Worm (Caenorhabditis elegans): ENCODE data around the gene M01B2.12.

Gene M01B2.12

DNA sequence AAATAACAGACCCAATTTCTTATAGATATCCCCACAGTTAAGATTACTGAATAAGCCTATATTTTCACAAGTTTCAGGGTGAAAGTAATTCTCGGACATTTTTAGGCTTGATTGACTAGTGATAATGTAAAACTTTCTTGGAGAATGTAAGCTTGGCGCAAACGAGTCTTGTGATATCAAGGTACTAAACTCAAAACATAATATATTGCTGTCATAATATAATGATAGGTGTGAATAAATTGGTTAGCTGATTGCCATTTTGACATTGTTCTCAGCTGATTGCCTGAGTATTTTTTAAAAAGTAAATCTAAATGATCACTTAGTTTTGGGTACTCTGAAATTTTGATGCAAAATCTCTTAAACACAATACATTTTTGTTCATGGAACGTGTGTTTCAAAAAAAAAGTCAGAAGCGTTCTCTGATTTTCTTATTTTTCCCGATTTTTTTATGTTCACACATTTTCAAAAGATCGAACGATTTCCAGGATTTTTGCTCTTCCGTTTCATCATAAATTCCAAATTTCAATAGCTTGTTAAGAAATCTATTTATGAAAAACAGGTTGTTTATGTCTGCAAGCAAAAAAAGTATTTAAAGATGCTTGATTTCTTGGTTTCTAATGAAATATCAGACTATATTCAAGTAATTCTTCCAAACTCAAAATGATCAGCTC is 17.4 kb upstream of the M01B2.12 start, which contains the start of the genes srw-19 and srx-51:
srw-19 (minus strand) TSS at position 101 of the 671 bp plus-strand sequence.
srx-51 (plus strand) TSS at position 621 of the 671 bp plus-strand sequence.
- no peak for TF ChIP-seq blmp-1 (tag; optimal IDR thresholded peaks at IDR 0.05)
- TF ChIP-seq cnd-1 (tag; optimal IDR thresholded peaks at IDR 0.05), result no peak
- no peak for TF ChIP-seq zip-8 (tag; optimal IDR thresholded peaks at IDR 0.05)
- TF ChIP-seq sptf-1 (tag; optimal IDR thresholded peaks at IDR 0.05), result no peak
- TF ChIP-seq nhr-28 (tag; optimal IDR thresholded peaks at IDR 0.05), result no peak
- no peak for TF ChIP-seq mab-5 (tag; optimal IDR thresholded peaks at IDR 0.05)
- TF ChIP-seq ceh-43 (GFP tag; optimal IDR thresholded peaks at IDR 0.05), result no peak
- no peak for TF ChIP-seq mls-2 (tag; optimal IDR thresholded peaks at IDR 0.05)
- TF ChIP-seq ztf-11 (tag; optimal IDR thresholded peaks at IDR 0.05), result no peak
- TF ChIP-seq mep-1 (tag; optimal IDR thresholded peaks at IDR 0.05), result no peak
- TF ChIP-seq snpc-4 (tag; optimal IDR thresholded peaks at IDR 0.05), result no peak
- TF ChIP-seq nhr-237 (tag; optimal IDR thresholded peaks at IDR 0.05), result no peak
- TF ChIP-seq nhr-2 (tag; optimal IDR thresholded peaks at IDR 0.05), result no peak
- TF ChIP-seq bed-3 (GFP tag; optimal IDR thresholded peaks at IDR 0.05), result no peak
- no peak for TF ChIP-seq hlh-1 (tag; optimal IDR thresholded peaks at IDR 0.05)
- no peak for TF ChIP-seq M03D4.4 (tag; optimal IDR thresholded peaks at IDR 0.05)
- no peak for TF ChIP-seq elt-3 (tag; optimal IDR thresholded peaks at IDR 0.05)
- TF ChIP-seq unc-39 (tag; optimal IDR thresholded peaks at IDR 0.05), result no peak
- TF ChIP-seq ces-1 (GFP tag; optimal IDR thresholded peaks at IDR 0.05), result no peak
- no peak for TF ChIP-seq sem-2 (GFP tag; optimal IDR thresholded peaks at IDR 0.05)

DNA sequence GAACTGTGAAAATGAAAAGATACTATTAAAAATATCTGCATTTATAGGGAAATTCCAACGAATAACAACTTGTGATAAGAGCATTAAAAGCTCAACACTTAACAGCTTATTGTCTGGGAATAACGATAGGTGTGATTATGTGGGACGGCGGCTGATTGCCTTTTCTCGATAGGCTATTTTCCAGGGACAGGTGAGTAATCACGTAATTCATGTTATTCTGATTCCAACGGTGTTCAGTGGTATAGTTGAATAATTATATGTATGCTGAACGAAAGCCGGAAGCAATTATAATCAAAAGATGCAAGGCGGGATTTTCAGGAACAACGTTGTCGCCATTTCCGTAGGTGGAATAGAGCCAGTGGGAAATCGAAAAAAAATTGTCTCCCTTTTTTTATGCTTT is 12.9 kb upstream of the M01B2.12 start, which contains the start of gene srw-17:
srw-17 (minus strand) TSS at position 101 of the 400 bp plus-strand sequence.
- TF ChIP-seq drap-1 (GFP tag; optimal IDR thresholded peaks at IDR 0.05) (no peak), mab-5 (tag; optimal IDR thresholded peaks at IDR 0.05) (no peak), flh-1 (GFP tag; optimal IDR thresholded peaks at IDR 0.05) (no peak), ceh-39 (tag; optimal IDR thresholded peaks at IDR 0.05) (no peak), lin-13 (tag; optimal IDR thresholded peaks at IDR 0.05) (no peak), mls-2 (tag; optimal IDR thresholded peaks at IDR 0.05) (no peak), unc-39 (tag; optimal IDR thresholded peaks at IDR 0.05) (no peak), pha-4 (tag; optimal IDR thresholded peaks at IDR 0.05) (no peak), ham-2 (GFP tag; optimal IDR thresholded peaks at IDR 0.05) (no peak), blmp-1 (tag; optimal IDR thresholded peaks at IDR 0.05) (no peak), cnd-1 (tag; optimal IDR thresholded peaks at IDR 0.05) (no peak), M03D4.4 (tag; optimal IDR thresholded peaks at IDR 0.05) (no peak), ztf-11 (tag; optimal IDR thresholded peaks at IDR 0.05) (no peak), unc-120 (tag; optimal IDR thresholded peaks at IDR 0.05; ENCODE audit: poor library complexity, severe bottlenecking) (no peak), unc-62 (GFP tag; optimal IDR thresholded peaks at IDR 0.05) (no peak), tbx-8 (GFP tag; optimal IDR thresholded peaks at IDR 0.05) (no peak), elt-3 (tag; optimal IDR thresholded peaks at IDR 0.05) (no peak)

- TF ChIP-seq pha-4 (tag; optimal IDR thresholded peaks at IDR 0.05) (no peak), M03D4.4 (tag; optimal IDR thresholded peaks at IDR 0.05) (no peak), unc-120 (tag; optimal IDR thresholded peaks at IDR 0.05; ENCODE audit: poor library complexity, severe bottlenecking) (no peak), ztf-11 (tag; optimal IDR thresholded peaks at IDR 0.05) (no peak), snpc-4 (tag; optimal IDR thresholded peaks at IDR 0.05) (no peak), unc-62 (GFP tag; optimal IDR thresholded peaks at IDR 0.05) (no peak)
Observed at ce11 chrV:15274757-15275156, 10.7 kb upstream of the M01B2.12 start, which contains the start of gene srw-16. Gene srw-16, minus strand, starts transcription at chrV:15274857.

ce11 chrV:15272263-15272662 is 8.2 kb upstream of the M01B2.12 start, which contains the start of gene T10H4.4:
Gene T10H4.4, minus strand, starts transcription at chrV:15272363.
- TF ChIP-seq bed-3 (GFP tag; optimal IDR thresholded peaks at IDR 0.05), result no peak
- no peak for TF ChIP-seq lin-32 (GFP tag; optimal IDR thresholded peaks at IDR 0.05)
- no peak for TF ChIP-seq M03D4.4 (tag; optimal IDR thresholded peaks at IDR 0.05)
- no peak for TF ChIP-seq pha-4 (tag; optimal IDR thresholded peaks at IDR 0.05)
- TF ChIP-seq drap-1 (GFP tag; optimal IDR thresholded peaks at IDR 0.05), result no peak
- TF ChIP-seq sem-2 (GFP tag; optimal IDR thresholded peaks at IDR 0.05), result no peak
- no peak for TF ChIP-seq flh-1 (GFP tag; optimal IDR thresholded peaks at IDR 0.05)
- no peak for TF ChIP-seq ceh-43 (GFP tag; optimal IDR thresholded peaks at IDR 0.05)
- no peak for TF ChIP-seq elt-1 (tag; optimal IDR thresholded peaks at IDR 0.05; ENCODE audit: borderline replicate concordance, insufficient read depth)
- TF ChIP-seq nhr-2 (tag; optimal IDR thresholded peaks at IDR 0.05), result no peak
- no peak for TF ChIP-seq nhr-12 (tag; optimal IDR thresholded peaks at IDR 0.05)
- no peak for TF ChIP-seq unc-120 (tag; optimal IDR thresholded peaks at IDR 0.05; ENCODE audit: poor library complexity, severe bottlenecking)
- no peak for TF ChIP-seq unc-39 (tag; optimal IDR thresholded peaks at IDR 0.05)
- no peak for TF ChIP-seq ceh-39 (tag; optimal IDR thresholded peaks at IDR 0.05)

Measured in whole organism, mixed stage, embryonic.